Worm (Caenorhabditis elegans): ENCODE results near the gene nspd-2.
A peak's percentile ranks its signal among the peaks of the same experiment; 100 is the strongest.

The nspd-2 gene

ce11 chrIV:9846574-9846973, 2.7 kb downstream of the nspd-2 start, which contains the start of gene K07F5.6:
K07F5.6 (minus strand) TSS chrIV:9846674.
- TF ChIP-seq ets-7 (tag; optimal IDR thresholded peaks at IDR 0.05) (no peak), hmg-4 (GFP tag; optimal IDR thresholded peaks at IDR 0.05) (no peak), aly-1 (tag; optimal IDR thresholded peaks at IDR 0.05) (no peak), scrt-1 (GFP tag; IDR thresholded peaks at IDR 0.05) (no peak), ama-1 (optimal IDR thresholded peaks at IDR 0.05) (no peak), pes-1 (GFP tag; IDR thresholded peaks at IDR 0.05) (no peak)

DNA sequence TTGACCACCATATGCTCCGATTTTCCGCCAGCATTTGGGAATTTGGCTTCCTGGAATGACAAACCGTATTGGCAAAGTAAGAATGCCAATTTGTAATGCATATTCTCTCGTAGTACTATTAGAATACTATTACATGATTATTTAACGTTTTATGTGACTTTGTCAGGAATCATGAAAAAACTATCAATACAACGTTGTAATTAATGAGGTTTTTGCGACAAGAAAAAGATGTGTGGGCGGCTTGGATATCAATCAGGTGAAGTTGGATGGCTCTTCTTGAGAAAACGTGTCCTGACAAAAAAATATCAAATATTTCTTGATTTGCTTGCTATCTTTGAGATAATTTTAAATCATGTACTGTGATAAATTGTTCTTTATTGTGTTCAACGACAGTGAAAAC, 4.2 kb downstream of the nspd-2 start, which contains the start of gene K07F5.7:
K07F5.7 (minus strand) TSS at position 101 of the 400 bp plus-strand sequence.
- TF ChIP-seq flt-1 (GFP tag; IDR thresholded peaks at IDR 0.05): no peak
- TF ChIP-seq pes-1 (GFP tag; IDR thresholded peaks at IDR 0.05): no peak
- TF ChIP-seq hmg-4 (GFP tag; optimal IDR thresholded peaks at IDR 0.05): no peak
- TF ChIP-seq scrt-1 (GFP tag; IDR thresholded peaks at IDR 0.05): no peak

- TF ChIP-seq B0310.2 (tag; optimal IDR thresholded peaks at IDR 0.05) (no peak), ama-1 (optimal IDR thresholded peaks at IDR 0.05) (no peak), hmbx-1 (tag; optimal IDR thresholded peaks at IDR 0.05) (no peak), tra-4 (tag; optimal IDR thresholded peaks at IDR 0.05) (no peak)
Observed at ce11 chrIV:9849624-9850023, 5.8 kb downstream of the nspd-2 start, which contains the start of gene K07F5.8. K07F5.8 (minus strand) TSS chrIV:9849724.

- no peak for TF ChIP-seq tbx-37 (GFP tag; conservative IDR thresholded peaks at IDR 0.05)
- no peak for TF ChIP-seq scrt-1 (GFP tag; IDR thresholded peaks at IDR 0.05)
- TF ChIP-seq sea-1 (GFP tag; conservative IDR thresholded peaks at IDR 0.05): no peak
- TF ChIP-seq ets-7 (tag; optimal IDR thresholded peaks at IDR 0.05): no peak
- TF ChIP-seq hmg-4 (GFP tag; optimal IDR thresholded peaks at IDR 0.05): no peak
- no peak for TF ChIP-seq ama-1 (optimal IDR thresholded peaks at IDR 0.05)
- TF ChIP-seq flt-1 (GFP tag; IDR thresholded peaks at IDR 0.05): no peak
- no peak for TF ChIP-seq aly-1 (tag; optimal IDR thresholded peaks at IDR 0.05)
- no peak for TF ChIP-seq hnd-1 (tag; optimal IDR thresholded peaks at IDR 0.05)
- no peak for TF ChIP-seq tbx-11 (GFP tag; IDR thresholded peaks at IDR 0.05)
- no peak for TF ChIP-seq B0310.2 (tag; optimal IDR thresholded peaks at IDR 0.05)
- no peak for TF ChIP-seq hmbx-1 (tag; optimal IDR thresholded peaks at IDR 0.05)
- no peak for TF ChIP-seq tra-4 (tag; optimal IDR thresholded peaks at IDR 0.05)
- no peak for TF ChIP-seq F13C5.2 (tag; optimal IDR thresholded peaks at IDR 0.05)
- TF ChIP-seq ceh-36 (tag; optimal IDR thresholded peaks at IDR 0.05): no peak
- no peak for TF ChIP-seq pes-1 (GFP tag; IDR thresholded peaks at IDR 0.05)
- no peak for TF ChIP-seq ceh-13 (GFP tag; optimal IDR thresholded peaks at IDR 0.05)
Observed at ce11 chrIV:9850931-9851330, 7.1 kb downstream of the nspd-2 start, which contains the start of gene ssp-10. ssp-10 (minus strand) TSS chrIV:9851031.

ce11 chrIV:9852250-9852649, 8.4 kb downstream of the nspd-2 start, which contains the start of gene ssq-1:
ssq-1 (plus strand) TSS chrIV:9852550.
- TF ChIP-seq ets-7 (tag; optimal IDR thresholded peaks at IDR 0.05) (no peak), F13C5.2 (tag; optimal IDR thresholded peaks at IDR 0.05) (no peak)

DNA sequence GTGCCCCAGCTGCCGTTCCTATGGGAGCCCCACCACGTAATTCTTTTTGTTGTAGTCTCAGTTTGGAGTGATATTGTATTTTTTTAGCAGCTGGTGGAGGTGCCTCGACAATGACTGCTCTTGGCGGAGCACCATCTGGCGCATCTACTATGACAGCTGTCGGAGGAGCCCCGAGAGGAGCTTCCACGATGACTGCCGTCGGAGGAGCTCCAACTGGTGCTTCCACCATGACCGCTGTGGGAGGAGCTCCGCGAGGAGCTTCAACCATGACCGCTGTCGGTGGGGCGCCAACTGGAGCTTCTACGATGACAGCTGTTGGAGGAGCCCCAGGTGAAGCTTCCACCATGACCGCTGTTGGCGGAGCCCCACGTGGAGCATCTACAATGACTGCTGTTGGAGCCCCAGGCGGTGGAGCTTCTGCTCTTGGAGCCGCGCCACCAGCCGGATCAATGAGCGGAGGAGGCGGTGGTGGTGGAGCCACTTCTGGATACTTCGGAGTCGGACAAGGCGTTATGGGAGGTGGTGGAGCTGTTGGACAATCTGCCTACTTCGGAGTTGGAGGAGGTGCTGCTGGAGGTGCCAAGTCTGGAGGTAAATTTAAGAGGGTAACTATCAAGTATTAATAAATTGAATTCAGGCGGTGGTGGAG, 9.1 kb downstream of the nspd-2 start:
- TF ChIP-seq pes-1 (GFP tag; IDR thresholded peaks at IDR 0.05) (no peak), aly-1 (tag; optimal IDR thresholded peaks at IDR 0.05) (peak; percentile 50)

DNA sequence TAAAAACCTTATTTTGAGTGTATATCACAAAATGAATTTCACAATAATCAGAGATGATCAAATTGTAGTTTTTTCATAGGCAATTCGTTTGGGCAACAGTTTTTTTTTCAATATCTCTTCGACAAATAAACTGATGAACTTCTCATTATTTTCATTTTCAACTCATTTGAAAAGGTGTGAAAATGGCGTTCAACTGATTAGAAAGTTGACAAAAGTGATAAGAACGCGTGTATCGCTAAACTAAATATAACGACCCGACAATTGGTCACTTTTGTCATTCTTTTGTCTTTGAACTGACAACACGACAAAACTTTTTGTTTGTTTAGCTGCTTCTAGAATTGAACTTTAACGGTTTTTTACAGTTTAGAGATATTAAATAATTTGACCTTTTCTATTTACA, 11.1 kb downstream of the nspd-2 start:
- TF ChIP-seq tbx-11 (GFP tag; IDR thresholded peaks at IDR 0.05) (no peak), tbx-37 (GFP tag; conservative IDR thresholded peaks at IDR 0.05) (no peak), ets-7 (tag; optimal IDR thresholded peaks at IDR 0.05) (no peak), hmg-4 (GFP tag; optimal IDR thresholded peaks at IDR 0.05) (no peak), hmbx-1 (tag; optimal IDR thresholded peaks at IDR 0.05) (no peak), flt-1 (GFP tag; IDR thresholded peaks at IDR 0.05) (no peak), tra-4 (tag; optimal IDR thresholded peaks at IDR 0.05) (no peak), B0310.2 (tag; optimal IDR thresholded peaks at IDR 0.05) (no peak), ceh-13 (GFP tag; optimal IDR thresholded peaks at IDR 0.05) (no peak), ceh-36 (tag; optimal IDR thresholded peaks at IDR 0.05) (no peak), sea-1 (GFP tag; conservative IDR thresholded peaks at IDR 0.05) (no peak), F13C5.2 (tag; optimal IDR thresholded peaks at IDR 0.05) (no peak)

DNA sequence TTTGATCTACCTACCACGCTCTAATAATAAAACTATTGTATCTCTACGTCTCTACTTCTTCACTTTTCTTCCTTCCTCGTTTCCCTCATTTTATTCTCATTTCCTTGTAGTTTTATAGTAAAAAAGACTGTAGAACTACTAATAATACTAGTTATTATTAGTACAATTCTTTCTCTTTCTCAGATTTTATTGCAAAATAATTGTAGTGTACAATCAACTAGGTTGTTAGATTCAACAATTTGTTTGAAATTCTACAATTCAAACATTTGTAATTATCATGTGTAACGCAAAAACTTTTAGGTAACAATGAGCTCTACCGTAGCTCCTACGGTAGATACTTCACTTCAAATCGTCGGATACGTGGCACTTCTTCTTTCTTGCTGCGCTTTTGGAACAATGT, 11.9 kb downstream of the nspd-2 start, which contains the start of gene K07F5.12:
K07F5.12 (plus strand) TSS at position 301 of the 400 bp plus-strand sequence.
- TF ChIP-seq hmbx-1 (tag; optimal IDR thresholded peaks at IDR 0.05): no peak
- TF ChIP-seq tbx-11 (GFP tag; IDR thresholded peaks at IDR 0.05): no peak
- TF ChIP-seq tra-4 (tag; optimal IDR thresholded peaks at IDR 0.05): no peak
- no peak for TF ChIP-seq pes-1 (GFP tag; IDR thresholded peaks at IDR 0.05)
- TF ChIP-seq ama-1 (optimal IDR thresholded peaks at IDR 0.05): no peak
- no peak for TF ChIP-seq scrt-1 (GFP tag; IDR thresholded peaks at IDR 0.05)
- TF ChIP-seq ets-7 (tag; optimal IDR thresholded peaks at IDR 0.05): no peak
- no peak for TF ChIP-seq B0310.2 (tag; optimal IDR thresholded peaks at IDR 0.05)
- TF ChIP-seq hnd-1 (tag; optimal IDR thresholded peaks at IDR 0.05): no peak
- no peak for TF ChIP-seq flt-1 (GFP tag; IDR thresholded peaks at IDR 0.05)
- no peak for TF ChIP-seq ceh-13 (GFP tag; optimal IDR thresholded peaks at IDR 0.05)
- TF ChIP-seq F13C5.2 (tag; optimal IDR thresholded peaks at IDR 0.05): no peak
- TF ChIP-seq tbx-37 (GFP tag; conservative IDR thresholded peaks at IDR 0.05): no peak
- TF ChIP-seq sea-1 (GFP tag; conservative IDR thresholded peaks at IDR 0.05): no peak
- no peak for TF ChIP-seq aly-1 (tag; optimal IDR thresholded peaks at IDR 0.05)
